Fruit fly (Drosophila melanogaster) whole organism, embryonic: Measurements from ENCODE around the gene Dhdds.

Experiments
- Abd-B ChIP-seq: fragments of 200-800 bp; sonication (Bioruptor generic); optimal IDR thresholded peaks from 2 replicates; lab custom pipeline; 2018; ENCODE audit warnings: missing biosample characterization, mild to moderate bottlenecking, missing genetic modification characterization, moderate library complexity
- Bteb2 ChIP-seq: fragments of 200-800 bp; sonication (Bioruptor generic); optimal IDR thresholded peaks from 2 replicates; lab custom pipeline; 2016; ENCODE audit warnings: missing biosample characterization, missing genetic modification characterization
- CG10431 ChIP-seq: fragments of 200-800 bp; sonication (Bioruptor generic); optimal IDR thresholded peaks from 3 replicates; lab custom pipeline; 2018; ENCODE audit warnings: missing biosample characterization, mild to moderate bottlenecking, missing genetic modification characterization
- CG12744 ChIP-seq: fragments of 200-800 bp; sonication (Bioruptor generic); optimal IDR thresholded peaks from 2 replicates; lab custom pipeline; 2016; ENCODE audit warnings: missing biosample characterization, missing genetic modification characterization
- CG13123 ChIP-seq: fragments of 200-800 bp; sonication (Bioruptor generic); optimal IDR thresholded peaks from 2 replicates; lab custom pipeline; 2016; ENCODE audit warnings: missing biosample characterization, missing genetic modification characterization
- CG14050 ChIP-seq: fragments of 200-800 bp; sonication (Bioruptor generic); IDR thresholded peaks from 3 replicates; pipeline ENCODE4 v1.3.6; 2022; ENCODE audit warnings: missing biosample characterization, missing genetic modification characterization
- CG15479 ChIP-seq: fragments of 200-800 bp; sonication (Bioruptor generic); optimal IDR thresholded peaks from 3 replicates; lab custom pipeline; 2019; ENCODE audit warnings: missing biosample characterization, mild to moderate bottlenecking, missing genetic modification characterization, moderate library complexity
- CG16863 ChIP-seq: fragments of 200-800 bp; sonication (Bioruptor generic); optimal IDR thresholded peaks from 3 replicates; lab custom pipeline; 2016; ENCODE audit warnings: missing biosample characterization, missing genetic modification characterization
- CG17385 ChIP-seq: fragments of 200-800 bp; sonication (Bioruptor generic); optimal IDR thresholded peaks from 3 replicates; lab custom pipeline; 2018; ENCODE audit warnings: missing biosample characterization, mild to moderate bottlenecking, missing genetic modification characterization
- CG17612 ChIP-seq: fragments of 200-800 bp; sonication (Bioruptor generic); IDR thresholded peaks from 2 replicates; pipeline ENCODE4 v1.3.6; 2022; ENCODE audit warnings: missing biosample characterization, missing genetic modification characterization
- CG2129 ChIP-seq: fragments of 200-800 bp; sonication (Bioruptor generic); IDR thresholded peaks from 2 replicates; pipeline ENCODE4 v1.3.6; 2022; ENCODE audit warnings: missing biosample characterization, missing genetic modification characterization; ENCODE audit not compliant: partially characterized antibody
- CG2678 ChIP-seq: fragments of 200-800 bp; sonication (Bioruptor generic); optimal IDR thresholded peaks from 3 replicates; lab custom pipeline; 2019; ENCODE audit warnings: missing biosample characterization, mild to moderate bottlenecking, missing genetic modification characterization, moderate library complexity
- CG2875 ChIP-seq: fragments of 200-800 bp; sonication (Bioruptor generic); optimal IDR thresholded peaks from 2 replicates; lab custom pipeline; 2017; ENCODE audit warnings: missing biosample characterization, mild to moderate bottlenecking, missing genetic modification characterization, missing genetic modification reagents
- CG32772 ChIP-seq: fragments of 200-800 bp; sonication (Bioruptor generic); IDR thresholded peaks from 2 replicates; pipeline ENCODE4 v1.3.6; 2022; ENCODE audit warnings: missing biosample characterization, missing genetic modification characterization
- CG6791 ChIP-seq: fragments of 200-800 bp; sonication (Bioruptor generic); IDR thresholded peaks from 3 replicates; pipeline ENCODE4 v1.3.6; 2022; ENCODE audit warnings: missing biosample characterization, missing genetic modification characterization; ENCODE audit not compliant: partially characterized antibody
- CG7839 ChIP-seq: fragments of 200-800 bp; sonication (Bioruptor generic); optimal IDR thresholded peaks from 3 replicates; lab custom pipeline; 2018; ENCODE audit warnings: missing biosample characterization, mild to moderate bottlenecking, missing genetic modification characterization, moderate library complexity
- CG9817 ChIP-seq: fragments of 200-800 bp; sonication (Bioruptor generic); optimal IDR thresholded peaks from 2 replicates; lab custom pipeline; 2018; ENCODE audit warnings: missing biosample characterization, mild to moderate bottlenecking, missing genetic modification characterization, moderate library complexity
- Deaf1 ChIP-seq: fragments of 200-800 bp; optimal IDR thresholded peaks from 3 replicates; lab custom pipeline; 2019; ENCODE audit warnings: missing biosample characterization, mild to moderate bottlenecking, missing genetic modification characterization, moderate library complexity
- Doc3 ChIP-seq: fragments of 200-800 bp; sonication (Bioruptor generic); IDR thresholded peaks from 3 replicates; pipeline ENCODE4 v1.3.6; 2022; ENCODE audit warnings: missing biosample characterization, missing genetic modification characterization; ENCODE audit not compliant: partially characterized antibody
- Ets97D ChIP-seq: fragments of 200-800 bp; sonication (Bioruptor generic); optimal IDR thresholded peaks from 3 replicates; lab custom pipeline; 2016; ENCODE audit warnings: missing biosample characterization, missing genetic modification characterization
- HLH4C ChIP-seq: fragments of 200-800 bp; sonication (Bioruptor generic); IDR thresholded peaks from 3 replicates; pipeline ENCODE4 v1.3.6; 2022; ENCODE audit warnings: missing biosample characterization, missing genetic modification characterization; ENCODE audit not compliant: partially characterized antibody
- Mes4 ChIP-seq: fragments of 200-800 bp; sonication (Bioruptor generic); optimal IDR thresholded peaks from 2 replicates; lab custom pipeline; 2016; ENCODE audit warnings: missing biosample characterization, missing genetic modification characterization
- Myb ChIP-seq: fragments of 200-800 bp; sonication (Bioruptor generic); optimal IDR thresholded peaks from 2 replicates; lab custom pipeline; 2016; ENCODE audit warnings: missing biosample characterization, missing genetic modification characterization
- Oli ChIP-seq: fragments of 200-800 bp; sonication (Bioruptor generic); optimal IDR thresholded peaks from 2 replicates; lab custom pipeline; 2018; ENCODE audit warnings: missing biosample characterization, mild to moderate bottlenecking, missing genetic modification characterization, moderate library complexity
- Scr ChIP-seq: fragments of 200-800 bp; sonication (Bioruptor generic); IDR thresholded peaks from 2 replicates; pipeline ENCODE4 v1.3.6; 2022; ENCODE audit warnings: missing biosample characterization, missing genetic modification characterization; ENCODE audit not compliant: partially characterized antibody
- Trl ChIP-seq, 3 experiments: fragments of >200 bp in 2 of 3; fragments of 200-800 bp in 1 of 3; sonication (Bioruptor generic) in 1 of 3; optimal IDR thresholded peaks; 2 replicates in 1 of 3; 3 replicates in 2 of 3; lab custom pipeline; 2016 to 2017; ENCODE audit warnings: missing biosample characterization in 1 of 3, missing genetic modification characterization in 1 of 3
- al ChIP-seq: fragments of 200-800 bp; sonication (Bioruptor generic); IDR thresholded peaks from 2 replicates; pipeline ENCODE4 v1.3.6; 2022; ENCODE audit warnings: missing biosample characterization, missing genetic modification characterization
- amos ChIP-seq: fragments of 200-800 bp; sonication (Bioruptor generic); IDR thresholded peaks from 2 replicates; pipeline ENCODE4 v1.3.6; 2022; ENCODE audit warnings: missing biosample characterization, missing genetic modification characterization; ENCODE audit not compliant: partially characterized antibody
- aop ChIP-seq: fragments of 200-800 bp; sonication (Bioruptor generic); IDR thresholded peaks from 2 replicates; pipeline ENCODE4 v1.3.6; 2022; ENCODE audit warnings: missing biosample characterization, missing genetic modification characterization
- ap ChIP-seq: fragments of 200-800 bp; sonication (Bioruptor generic); IDR thresholded peaks from 2 replicates; pipeline ENCODE4 v1.3.6; 2022; ENCODE audit warnings: missing biosample characterization, missing genetic modification characterization
- chinmo ChIP-seq: fragments of 200-800 bp; sonication (Bioruptor generic); IDR thresholded peaks from 4 replicates; pipeline ENCODE4 v1.3.6; 2022; ENCODE audit warnings: missing biosample characterization, missing genetic modification characterization; ENCODE audit not compliant: partially characterized antibody
- crol ChIP-seq: fragments of 200-800 bp; sonication (Bioruptor generic); IDR thresholded peaks from 2 replicates; pipeline ENCODE4 v1.3.6; 2022; ENCODE audit warnings: missing biosample characterization, missing genetic modification characterization
- disco-r ChIP-seq: fragments of 200-800 bp; sonication (Bioruptor generic); optimal IDR thresholded peaks from 2 replicates; lab custom pipeline; 2016; ENCODE audit warnings: missing biosample characterization, missing genetic modification characterization
- exex ChIP-seq: fragments of 200-800 bp; sonication (Bioruptor generic); optimal IDR thresholded peaks from 4 replicates; lab custom pipeline; 2018; ENCODE audit warnings: missing biosample characterization, mild to moderate bottlenecking, missing genetic modification characterization, moderate library complexity
- knrl ChIP-seq: fragments of 200-800 bp; sonication (Bioruptor generic); IDR thresholded peaks from 3 replicates; pipeline ENCODE4 v1.3.6; 2022; ENCODE audit warnings: missing biosample characterization, missing genetic modification characterization; ENCODE audit not compliant: partially characterized antibody
- lov ChIP-seq, 2 experiments: fragments of 200-800 bp in 1 of 2; fragments of >200 bp in 1 of 2; sonication (Bioruptor generic) in 1 of 2; IDR thresholded peaks in 1 of 2; optimal IDR thresholded peaks in 1 of 2; 2 replicates in 1 of 2; 3 replicates in 1 of 2; pipeline versions ENCODE4 v1.3.6 to Lab custom; 2017 to 2022; ENCODE audit warnings: missing biosample characterization in 1 of 2, missing genetic modification characterization in 1 of 2
- mld ChIP-seq: fragments of 200-800 bp; sonication (Bioruptor generic); IDR thresholded peaks from 3 replicates; pipeline ENCODE4 v1.3.6; 2022; ENCODE audit warnings: missing biosample characterization, missing genetic modification characterization; ENCODE audit not compliant: partially characterized antibody
- nerfin-2 ChIP-seq: fragments of 200-800 bp; sonication (Bioruptor generic); IDR thresholded peaks from 2 replicates; pipeline ENCODE4 v1.3.6; 2022; ENCODE audit warnings: missing biosample characterization, missing genetic modification characterization; ENCODE audit not compliant: partially characterized antibody
- pb ChIP-seq: fragments of 200-800 bp; sonication (Bioruptor generic); optimal IDR thresholded peaks from 3 replicates; lab custom pipeline; 2016; ENCODE audit warnings: missing biosample characterization, missing genetic modification characterization
- scrt ChIP-seq: fragments of 200-800 bp; sonication (Bioruptor generic); optimal IDR thresholded peaks from 2 replicates; lab custom pipeline; 2018; ENCODE audit warnings: missing biosample characterization, mild to moderate bottlenecking, missing genetic modification characterization, moderate library complexity
- sim ChIP-seq: fragments of 200-800 bp; sonication (Bioruptor generic); IDR thresholded peaks from 2 replicates; pipeline ENCODE4 v1.3.6; 2022; ENCODE audit warnings: missing biosample characterization, missing genetic modification characterization
- sima ChIP-seq: fragments of 200-800 bp; sonication (Bioruptor generic); optimal IDR thresholded peaks from 2 replicates; lab custom pipeline; 2016; ENCODE audit warnings: missing biosample characterization, missing genetic modification characterization
- so ChIP-seq: fragments of 200-800 bp; sonication (Bioruptor generic); IDR thresholded peaks from 3 replicates; pipeline ENCODE4 v1.3.6; 2022; ENCODE audit warnings: missing biosample characterization, missing genetic modification characterization
- tll ChIP-seq, 2 experiments: fragments of 200-800 bp in 1 of 2; fragments of >200 bp in 1 of 2; sonication (Bioruptor generic) in 1 of 2; optimal IDR thresholded peaks; 2 replicates each; lab custom pipeline; 2017 to 2019; ENCODE audit warnings: missing biosample characterization in 2 of 2, missing genetic modification characterization in 2 of 2, mild to moderate bottlenecking in 1 of 2, moderate library complexity in 1 of 2
- vvl ChIP-seq: fragments of 200-800 bp; sonication (Bioruptor generic); IDR thresholded peaks from 2 replicates; pipeline ENCODE4 v1.3.6; 2022; ENCODE audit warnings: missing biosample characterization, missing genetic modification characterization

The Dhdds gene

DNA sequence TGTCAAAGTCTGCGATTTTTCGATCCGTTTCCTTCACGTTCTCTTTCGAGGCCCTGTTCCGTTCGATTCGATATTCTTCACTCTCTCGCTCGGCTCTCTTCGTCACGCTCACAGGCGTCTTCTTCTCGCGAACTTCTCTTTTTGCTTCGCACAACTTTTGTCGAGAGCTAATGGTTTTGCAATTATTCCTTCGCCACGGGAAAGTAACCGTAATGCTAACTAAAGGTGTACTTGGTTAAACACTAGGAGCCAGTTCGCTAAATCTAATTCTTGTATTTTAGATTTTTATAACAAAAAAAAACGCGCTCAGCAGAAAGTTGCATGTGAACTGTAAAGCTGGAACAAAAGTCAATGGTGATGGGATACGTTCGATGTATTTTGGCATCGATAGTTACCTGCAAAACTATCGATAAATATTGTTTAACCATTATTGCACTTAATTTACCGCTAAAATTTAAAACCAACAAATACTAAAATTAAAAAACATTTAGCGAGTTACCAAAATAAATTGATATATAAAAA, 2.1 kb downstream of the Dhdds start, which contains the start of gene mahe (continued):
- TF ChIP-seq Abd-B (GFP tag; lab: Kevin White, UChicago) (no peak), CG15479 (GFP tag; lab: Kevin White, UChicago) (peak; percentile 25), Ets97D (GFP tag; lab: Kevin White, UChicago) (peak; percentile 21), CG6791 (GFP tag; lab: Robert Waterston, UW) (peak; percentile 91), pb (GFP tag; lab: Kevin White, UChicago) (no peak), CG32772 (GFP tag; lab: Robert Waterston, UW) (no peak), aop (no peak), scrt (peak; percentile 38), Scr (GFP tag; lab: Robert Waterston, UW) (peak; percentile 87), Oli (no peak), vvl (GFP tag; lab: Robert Waterston, UW) (peak; percentile 6; the same call in 1 of the 2 replicates), tll (GFP tag; optimal IDR thresholded peaks at IDR 0.05; lab: Kevin White, UChicago) (peak in 1 of 2 experiments; percentile 67), chinmo (GFP tag; lab: Robert Waterston, UW) (peak; percentile 93), CG14050 (GFP tag; lab: Robert Waterston, UW) (no peak), HLH4C (GFP tag; lab: Robert Waterston, UW) (peak; percentile 76), CG17612 (no peak), mld (GFP tag; lab: Robert Waterston, UW) (peak; percentile 18; the same call in 1 of the 3 replicates), CG13123 (GFP tag; lab: Kevin White, UChicago) (no peak), CG16863 (GFP tag; lab: Kevin White, UChicago) (no peak), nerfin-2 (GFP tag; lab: Robert Waterston, UW) (peak; percentile 59; the same call in 1 of the 2 replicates), knrl (GFP tag; lab: Robert Waterston, UW) (peak; percentile 80), CG2129 (GFP tag; lab: Robert Waterston, UW) (peak; percentile 77), amos (peak; percentile 91), CG9817 (tag; lab: Kevin White, UChicago) (no peak), CG17385 (GFP tag; lab: Kevin White, UChicago) (peak; percentile 49)

DNA sequence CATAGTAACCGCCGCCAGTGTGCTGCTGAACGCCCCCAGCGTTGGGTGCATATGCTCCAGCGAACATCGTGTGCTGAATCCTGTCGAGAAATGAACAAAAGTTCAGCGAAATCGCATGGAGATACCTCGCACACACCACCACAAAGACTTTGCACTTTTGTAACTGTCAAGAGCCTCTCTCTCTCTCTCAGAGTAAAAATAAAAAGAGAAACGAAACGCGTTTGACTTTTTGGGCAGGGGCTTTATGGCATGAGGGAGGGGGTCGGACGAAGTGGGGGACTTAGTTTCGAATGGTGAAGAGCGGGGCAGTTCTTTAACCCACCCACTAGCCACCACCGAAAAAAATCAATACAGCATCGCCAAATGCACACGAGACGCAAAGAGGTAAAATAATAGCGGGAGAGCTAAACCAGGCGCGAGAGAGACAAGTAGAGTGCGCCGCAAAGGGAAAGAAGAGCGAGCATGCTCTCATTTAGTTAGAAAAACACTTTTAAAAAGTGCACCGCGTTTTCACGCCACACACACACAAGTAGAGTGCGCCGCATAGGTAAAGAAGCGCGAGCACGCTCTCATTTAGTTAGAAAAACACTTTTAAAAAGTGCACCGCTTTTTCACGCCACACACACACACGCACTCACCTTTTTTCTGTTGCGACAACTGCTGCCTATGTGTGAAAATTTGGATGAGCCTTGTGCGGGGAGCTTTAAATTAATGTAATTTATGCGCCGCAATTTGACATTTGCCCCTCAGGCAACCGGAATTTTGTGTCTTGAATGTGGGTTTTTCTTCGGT, 2.7 kb downstream of the Dhdds start:
- TF ChIP-seq CG2129 (GFP tag; lab: Robert Waterston, UW) (no peak), Doc3 (GFP tag; lab: Robert Waterston, UW) (no peak; the same call in 2 of the 3 replicates), sima (GFP tag; lab: Kevin White, UChicago) (no peak), Abd-B (GFP tag; lab: Kevin White, UChicago) (no peak), Myb (no peak), al (GFP tag; lab: Robert Waterston, UW) (no peak), Deaf1 (tag; lab: Kevin White, UChicago) (peak; percentile 27), ap (no peak), Trl (optimal IDR thresholded peaks at IDR 0.05; lab: Kevin White, UChicago) (peak in 1 of 2 experiments; percentile 91), Trl (GFP tag; optimal IDR thresholded peaks at IDR 0.05; lab: Kevin White, UChicago) (no peak), so (GFP tag; lab: Robert Waterston, UW) (no peak), Mes4 (GFP tag; lab: Kevin White, UChicago) (no peak), disco-r (GFP tag; lab: Kevin White, UChicago) (no peak), exex (tag; lab: Kevin White, UChicago) (no peak), CG2875 (GFP tag; lab: Kevin White, UChicago) (no peak), sim (GFP tag; lab: Robert Waterston, UW) (no peak), lov (optimal IDR thresholded peaks at IDR 0.05; lab: Kevin White, UChicago) (no peak), lov (GFP tag; IDR thresholded peaks at IDR 0.05; lab: Robert Waterston, UW) (no peak), Bteb2 (GFP tag; lab: Kevin White, UChicago) (no peak), crol (GFP tag; lab: Robert Waterston, UW) (peak; percentile 94), CG2678 (tag; lab: Kevin White, UChicago) (no peak), CG7839 (tag; lab: Kevin White, UChicago) (no peak), CG12744 (GFP tag; lab: Kevin White, UChicago) (no peak), CG10431 (GFP tag; lab: Kevin White, UChicago) (no peak)
